Fruit fly (Drosophila melanogaster) whole organism, embryonic: ENCODE data around the gene CG1494.

Experiments
- Asciz ChIP-seq: fragments of 200-800 bp; sonication (Bioruptor generic); optimal IDR thresholded peaks from 2 replicates; lab custom pipeline; 2017; ENCODE audit warnings: missing biosample characterization, mild to moderate bottlenecking, missing genetic modification characterization, missing genetic modification reagents
- Atf-2 ChIP-seq: fragments of 200-800 bp; sonication (Bioruptor generic); optimal IDR thresholded peaks from 2 replicates; lab custom pipeline; 2016; ENCODE audit warnings: missing biosample characterization, missing genetic modification characterization
- Atf3 ChIP-seq: fragments of 200-800 bp; sonication (Bioruptor generic); optimal IDR thresholded peaks from 3 replicates; lab custom pipeline; 2016; ENCODE audit warnings: missing biosample characterization, missing genetic modification characterization
- CG11456 ChIP-seq: fragments of 200-800 bp; sonication (Bioruptor generic); IDR thresholded peaks from 3 replicates; pipeline ENCODE4 v1.3.6; 2022; ENCODE audit warnings: missing biosample characterization, missing genetic modification characterization
- CG14014 ChIP-seq: fragments of 200-800 bp; sonication (Bioruptor generic); IDR thresholded peaks from 2 replicates; pipeline ENCODE4 v1.3.6; 2022; ENCODE audit warnings: missing biosample characterization, missing genetic modification characterization
- CG14965 ChIP-seq: fragments of 200-800 bp; sonication (Bioruptor generic); optimal IDR thresholded peaks from 2 replicates; lab custom pipeline; 2016; ENCODE audit warnings: missing biosample characterization, missing genetic modification characterization, borderline replicate concordance
- CG15269 ChIP-seq: fragments of 200-800 bp; sonication (Bioruptor generic); optimal IDR thresholded peaks from 2 replicates; lab custom pipeline; 2018; ENCODE audit warnings: missing biosample characterization, mild to moderate bottlenecking, missing genetic modification characterization, moderate library complexity
- CG1647 ChIP-seq: fragments of 200-800 bp; sonication (Bioruptor generic); optimal IDR thresholded peaks from 3 replicates; lab custom pipeline; 2016; ENCODE audit warnings: missing biosample characterization, missing genetic modification characterization
- CG17328 ChIP-seq: fragments of 200-800 bp; sonication (Bioruptor generic); IDR thresholded peaks from 2 replicates; pipeline ENCODE4 v1.3.6; 2022; ENCODE audit warnings: missing biosample characterization, missing genetic modification characterization
- CG2116 ChIP-seq: fragments of 200-800 bp; sonication (Bioruptor generic); optimal IDR thresholded peaks from 3 replicates; lab custom pipeline; 2018; ENCODE audit warnings: missing biosample characterization, mild to moderate bottlenecking, missing genetic modification characterization
- CG30431 ChIP-seq: fragments of 200-800 bp; sonication (Bioruptor generic); optimal IDR thresholded peaks from 2 replicates; lab custom pipeline; 2017; ENCODE audit warnings: missing biosample characterization, missing genetic modification characterization
- CG6813 ChIP-seq: fragments of 200-800 bp; sonication (Bioruptor generic); optimal IDR thresholded peaks from 2 replicates; lab custom pipeline; 2017; ENCODE audit warnings: missing biosample characterization, missing genetic modification characterization, mild to moderate bottlenecking, moderate library complexity, missing genetic modification reagents
- CG7271 ChIP-seq: fragments of 200-800 bp; sonication (Bioruptor generic); optimal IDR thresholded peaks from 2 replicates; lab custom pipeline; 2018; ENCODE audit warnings: missing biosample characterization, mild to moderate bottlenecking, missing genetic modification characterization, moderate library complexity
- CG8281 ChIP-seq: fragments of 200-800 bp; sonication (Bioruptor generic); optimal IDR thresholded peaks from 2 replicates; lab custom pipeline; 2018; ENCODE audit warnings: missing biosample characterization, mild to moderate bottlenecking, missing genetic modification characterization, moderate library complexity
- CG9817 ChIP-seq: fragments of 200-800 bp; sonication (Bioruptor generic); optimal IDR thresholded peaks from 2 replicates; lab custom pipeline; 2018; ENCODE audit warnings: missing biosample characterization, mild to moderate bottlenecking, missing genetic modification characterization, moderate library complexity
- Dp ChIP-seq: fragments of 200-800 bp; sonication (Bioruptor generic); optimal IDR thresholded peaks from 2 replicates; lab custom pipeline; 2018; ENCODE audit warnings: missing biosample characterization, mild to moderate bottlenecking, missing genetic modification characterization, moderate library complexity
- HHEX ChIP-seq: fragments of 200-800 bp; sonication (Bioruptor generic); optimal IDR thresholded peaks from 3 replicates; lab custom pipeline; 2017; ENCODE audit warnings: missing biosample characterization, mild to moderate bottlenecking, missing genetic modification characterization, missing genetic modification reagents
- HLH4C ChIP-seq: fragments of 200-800 bp; sonication (Bioruptor generic); IDR thresholded peaks from 3 replicates; pipeline ENCODE4 v1.3.6; 2022; ENCODE audit warnings: missing biosample characterization, missing genetic modification characterization; ENCODE audit not compliant: partially characterized antibody
- Lpt ChIP-seq: fragments of >200 bp; optimal IDR thresholded peaks from 2 replicates; lab custom pipeline; 2018; ENCODE audit warnings: missing biosample characterization, missing genetic modification characterization
- MBD-R2 ChIP-seq: fragments of 200-800 bp; sonication (Bioruptor generic); IDR thresholded peaks from 2 replicates; pipeline ENCODE4 v1.3.6; 2022; ENCODE audit warnings: missing biosample characterization, missing genetic modification characterization
- Meics ChIP-seq: fragments of 200-800 bp; sonication (Bioruptor generic); optimal IDR thresholded peaks from 2 replicates; lab custom pipeline; 2017; ENCODE audit warnings: missing biosample characterization, mild to moderate bottlenecking, missing genetic modification characterization
- Mes4 ChIP-seq: fragments of 200-800 bp; sonication (Bioruptor generic); optimal IDR thresholded peaks from 2 replicates; lab custom pipeline; 2016; ENCODE audit warnings: missing biosample characterization, missing genetic modification characterization
- NC2β ChIP-seq: fragments of 200-800 bp; sonication (Bioruptor generic); optimal IDR thresholded peaks from 2 replicates; lab custom pipeline; 2016; ENCODE audit warnings: missing biosample characterization, missing genetic modification characterization
- NK7.1 ChIP-seq: fragments of 200-800 bp; sonication (Bioruptor generic); optimal IDR thresholded peaks from 3 replicates; lab custom pipeline; 2016; ENCODE audit warnings: missing biosample characterization, missing genetic modification characterization
- NfI ChIP-seq: fragments of 200-800 bp; sonication (Bioruptor generic); optimal IDR thresholded peaks from 3 replicates; lab custom pipeline; 2018; ENCODE audit warnings: missing biosample characterization, mild to moderate bottlenecking, missing genetic modification characterization, moderate library complexity
- Opbp ChIP-seq: fragments of 200-800 bp; sonication (Bioruptor generic); IDR thresholded peaks from 3 replicates; pipeline ENCODE4 v1.3.6; 2022; ENCODE audit warnings: missing biosample characterization, missing genetic modification characterization; ENCODE audit not compliant: partially characterized antibody
- Ptx1 ChIP-seq: fragments of 200-800 bp; sonication (Bioruptor generic); IDR thresholded peaks from 2 replicates; pipeline ENCODE4 v1.3.6; 2022; ENCODE audit warnings: missing biosample characterization, missing genetic modification characterization
- Rx ChIP-seq: fragments of 200-800 bp; sonication (Bioruptor generic); IDR thresholded peaks from 2 replicates; pipeline ENCODE4 v1.3.6; 2022; ENCODE audit warnings: missing biosample characterization, missing genetic modification characterization
- Sox100B ChIP-seq: fragments of 200-800 bp; sonication (Bioruptor generic); optimal IDR thresholded peaks from 3 replicates; lab custom pipeline; 2018; ENCODE audit warnings: missing biosample characterization, mild to moderate bottlenecking, missing genetic modification characterization
- Taf1 ChIP-seq: fragments of 200-800 bp; sonication (Bioruptor generic); IDR thresholded peaks from 2 replicates; pipeline ENCODE4 v1.3.6; 2022; ENCODE audit warnings: missing biosample characterization, missing genetic modification characterization
- al ChIP-seq: fragments of 200-800 bp; sonication (Bioruptor generic); IDR thresholded peaks from 2 replicates; pipeline ENCODE4 v1.3.6; 2022; ENCODE audit warnings: missing biosample characterization, missing genetic modification characterization
- br ChIP-seq: fragments of >200 bp; optimal IDR thresholded peaks from 2 replicates; lab custom pipeline; 2017
- cad ChIP-seq: fragments of >200 bp; optimal IDR thresholded peaks from 2 replicates; lab custom pipeline; 2017; ENCODE audit warnings: missing biosample characterization, missing genetic modification characterization
- cg ChIP-seq: fragments of 200-800 bp; sonication (Bioruptor generic); optimal IDR thresholded peaks from 3 replicates; lab custom pipeline; 2019; ENCODE audit warnings: missing biosample characterization, mild to moderate bottlenecking, missing genetic modification characterization, moderate library complexity
- crol ChIP-seq: fragments of 200-800 bp; sonication (Bioruptor generic); IDR thresholded peaks from 2 replicates; pipeline ENCODE4 v1.3.6; 2022; ENCODE audit warnings: missing biosample characterization, missing genetic modification characterization
- danr ChIP-seq: fragments of 200-800 bp; sonication (Bioruptor generic); IDR thresholded peaks from 2 replicates; pipeline ENCODE4 v1.3.6; 2022; ENCODE audit warnings: missing biosample characterization, missing genetic modification characterization
- dati ChIP-seq: fragments of 200-800 bp; sonication (Bioruptor generic); IDR thresholded peaks from 2 replicates; pipeline ENCODE4 v1.3.6; 2022; ENCODE audit warnings: missing biosample characterization, missing genetic modification characterization
- gro ChIP-seq: fragments of 200-800 bp; sonication (Bioruptor generic); optimal IDR thresholded peaks from 2 replicates; lab custom pipeline; 2016; ENCODE audit warnings: missing biosample characterization, missing genetic modification characterization
- h ChIP-seq: fragments of >200 bp; optimal IDR thresholded peaks from 2 replicates; lab custom pipeline; 2017
- ham ChIP-seq: fragments of 200-800 bp; sonication (Bioruptor generic); IDR thresholded peaks from 2 replicates; pipeline ENCODE4 v1.3.6; 2022; ENCODE audit warnings: missing biosample characterization, missing genetic modification characterization
- lilli ChIP-seq: fragments of 200-800 bp; sonication (Bioruptor generic); optimal IDR thresholded peaks from 3 replicates; lab custom pipeline; 2016; ENCODE audit warnings: missing biosample characterization, missing genetic modification characterization
- mirr ChIP-seq: fragments of 200-800 bp; sonication (Bioruptor generic); optimal IDR thresholded peaks from 3 replicates; lab custom pipeline; 2018; ENCODE audit warnings: missing biosample characterization, mild to moderate bottlenecking, missing genetic modification characterization
- nerfin-2 ChIP-seq: fragments of 200-800 bp; sonication (Bioruptor generic); IDR thresholded peaks from 2 replicates; pipeline ENCODE4 v1.3.6; 2022; ENCODE audit warnings: missing biosample characterization, missing genetic modification characterization; ENCODE audit not compliant: partially characterized antibody
- oc ChIP-seq: fragments of 200-800 bp; sonication (Bioruptor generic); optimal IDR thresholded peaks from 2 replicates; lab custom pipeline; 2018; ENCODE audit warnings: missing biosample characterization, mild to moderate bottlenecking, missing genetic modification characterization, moderate library complexity
- pnt ChIP-seq: fragments of 200-800 bp; sonication (Bioruptor generic); optimal IDR thresholded peaks from 3 replicates; lab custom pipeline; 2016; ENCODE audit warnings: missing biosample characterization, missing genetic modification characterization
- ranshi ChIP-seq: fragments of 200-800 bp; sonication (Bioruptor generic); IDR thresholded peaks from 2 replicates; pipeline ENCODE4 v1.3.6; 2022; ENCODE audit warnings: missing biosample characterization, missing genetic modification characterization
- rib ChIP-seq: fragments of 200-800 bp; sonication (Bioruptor generic); IDR thresholded peaks from 2 replicates; pipeline ENCODE4 v1.3.6; 2022; ENCODE audit warnings: missing biosample characterization, missing genetic modification characterization
- shn ChIP-seq: fragments of 200-800 bp; sonication (Bioruptor generic); optimal IDR thresholded peaks from 3 replicates; lab custom pipeline; 2016; ENCODE audit warnings: missing biosample characterization, missing genetic modification characterization
- tin ChIP-seq: fragments of 200-800 bp; sonication (Bioruptor generic); optimal IDR thresholded peaks from 3 replicates; lab custom pipeline; 2016; ENCODE audit warnings: missing biosample characterization, missing genetic modification characterization
- trem ChIP-seq: fragments of 200-800 bp; optimal IDR thresholded peaks from 3 replicates; lab custom pipeline; 2019; ENCODE audit warnings: missing biosample characterization, mild to moderate bottlenecking, missing genetic modification characterization, moderate library complexity
- trh ChIP-seq: fragments of 200-800 bp; sonication (Bioruptor generic); optimal IDR thresholded peaks from 2 replicates; lab custom pipeline; 2016; ENCODE audit warnings: missing biosample characterization, missing genetic modification characterization
- zen2 ChIP-seq: fragments of 200-800 bp; sonication (Bioruptor generic); IDR thresholded peaks from 3 replicates; pipeline ENCODE4 v1.3.6; 2022; ENCODE audit warnings: missing biosample characterization, missing genetic modification characterization; ENCODE audit not compliant: partially characterized antibody

Gene CG1494

DNA sequence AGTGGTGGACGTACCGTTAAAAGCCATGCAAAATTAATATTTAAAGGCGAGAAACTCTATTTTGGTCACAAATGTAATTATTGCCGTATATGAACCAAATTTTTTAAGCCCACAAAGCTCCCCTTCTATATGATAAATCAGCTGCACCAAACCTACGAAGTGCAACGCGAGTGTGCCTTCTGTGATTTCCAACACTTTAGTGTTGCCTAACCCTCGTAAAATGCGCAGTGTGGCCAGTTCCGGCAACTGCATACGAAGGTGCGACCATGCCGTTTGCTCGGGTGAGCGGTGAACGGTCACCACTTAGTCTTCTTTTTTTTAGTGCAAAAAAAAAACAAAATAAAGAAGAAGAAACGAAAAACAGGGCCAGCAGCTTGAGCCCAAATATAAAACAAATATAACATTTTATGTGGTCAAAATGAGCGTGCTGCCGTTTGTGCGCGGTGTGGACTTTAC, 54.4 kb downstream of the CG1494 start, which contains the start of the genes tty and fliI (continued):
- peak; percentile 83 for TF ChIP-seq Meics (GFP tag; lab: Kevin White, UChicago)
- no peak for TF ChIP-seq zen2 (GFP tag; lab: Robert Waterston, UW)
- TF ChIP-seq CG30431 (GFP tag; lab: Kevin White, UChicago), result peak; percentile 78
- peak; percentile 91 for TF ChIP-seq lilli (GFP tag; lab: Kevin White, UChicago)
- TF ChIP-seq CG14014 (GFP tag; lab: Robert Waterston, UW), result peak; percentile 83
- peak; percentile 74 for TF ChIP-seq CG2116
- TF ChIP-seq HLH4C (GFP tag; lab: Robert Waterston, UW), result no peak
- TF ChIP-seq CG8281, result peak; percentile 28
- TF ChIP-seq Asciz, result no peak
- no peak for TF ChIP-seq cad (GFP tag; lab: Kevin White, UChicago)
- TF ChIP-seq al (GFP tag; lab: Robert Waterston, UW), result peak; percentile 86
- TF ChIP-seq oc (tag; lab: Kevin White, UChicago), result peak; percentile 66
- TF ChIP-seq br (lab: Kevin White, UChicago), result no peak
- TF ChIP-seq tin, result peak; percentile 74
- TF ChIP-seq Atf3, result peak; percentile 76
- peak; percentile 75 for TF ChIP-seq CG15269 (tag; lab: Kevin White, UChicago)
- peak; percentile 92 for TF ChIP-seq CG11456
- TF ChIP-seq Mes4 (GFP tag; lab: Kevin White, UChicago), result peak; percentile 74
- TF ChIP-seq CG1647 (GFP tag; lab: Kevin White, UChicago), result peak; percentile 72
- TF ChIP-seq nerfin-2 (GFP tag; lab: Robert Waterston, UW), result no peak
- no peak for TF ChIP-seq CG7271 (tag; lab: Kevin White, UChicago)
- TF ChIP-seq Lpt (GFP tag; lab: Kevin White, UChicago), result no peak
- peak; percentile 73 for TF ChIP-seq dati (GFP tag; lab: Robert Waterston, UW)
- TF ChIP-seq Dp (GFP tag; lab: Kevin White, UChicago), result peak; percentile 64
- TF ChIP-seq CG14965, result no peak
- peak; percentile 91 for TF ChIP-seq ranshi (GFP tag; lab: Robert Waterston, UW)
- TF ChIP-seq rib (GFP tag; lab: Robert Waterston, UW), result peak; percentile 87
- peak; percentile 77 for TF ChIP-seq HHEX (GFP tag; lab: Kevin White, UChicago)
- TF ChIP-seq trem (tag; lab: Kevin White, UChicago), result peak; percentile 60
- no peak for TF ChIP-seq cg (GFP tag; lab: Kevin White, UChicago)
- peak; percentile 65 for TF ChIP-seq Opbp
- TF ChIP-seq crol (GFP tag; lab: Robert Waterston, UW), result peak; percentile 52; the same call in 1 of the 2 replicates
- peak; percentile 74 for TF ChIP-seq NC2β (GFP tag; lab: Kevin White, UChicago)
- peak; percentile 94 for TF ChIP-seq Ptx1 (GFP tag; lab: Robert Waterston, UW)
- no peak for TF ChIP-seq Sox100B
- peak; percentile 90 for TF ChIP-seq Rx (GFP tag; lab: Robert Waterston, UW)
- TF ChIP-seq Taf1 (GFP tag; lab: Robert Waterston, UW), result peak; percentile 84
- peak; percentile 82 for TF ChIP-seq NfI (GFP tag; lab: Kevin White, UChicago)
- TF ChIP-seq Atf-2 (GFP tag; lab: Kevin White, UChicago), result peak; percentile 67
- peak; percentile 82 for TF ChIP-seq pnt (GFP tag; lab: Kevin White, UChicago)
- TF ChIP-seq CG9817, result peak; percentile 72
- peak; percentile 67; the same call in 1 of the 2 replicates for TF ChIP-seq ham
- peak; percentile 88 for TF ChIP-seq CG17328 (GFP tag; lab: Robert Waterston, UW)
- peak; percentile 84 for TF ChIP-seq gro
- peak; percentile 42 for TF ChIP-seq NK7.1
- peak; percentile 89 for TF ChIP-seq MBD-R2 (GFP tag; lab: Robert Waterston, UW)
- peak; percentile 60; the same call in 1 of the 2 replicates for TF ChIP-seq danr (GFP tag; lab: Robert Waterston, UW)
- TF ChIP-seq shn (GFP tag; lab: Kevin White, UChicago), result peak; percentile 87
- peak; percentile 41 for TF ChIP-seq CG6813 (GFP tag; lab: Kevin White, UChicago)
- TF ChIP-seq trh, result peak; percentile 10
- TF ChIP-seq h (lab: Kevin White, UChicago), result no peak
- TF ChIP-seq mirr (GFP tag; lab: Kevin White, UChicago), result peak; percentile 25
